Worm (Caenorhabditis elegans) whole organism, L4 larva: ENCODE measurements around the gene nhr-280.

Experiments used
- F26F4.8 ChIP-seq: fragments of 200-800 bp; sonication (Bioruptor generic); conservative IDR thresholded peaks from 2 replicates; pipeline ENCODE4 v1.3.6; 2022; ENCODE audit warnings: missing genetic modification characterization, missing compliant biosample characterization
- F44E2.7 ChIP-seq: fragments of 200-800 bp; sonication (Bioruptor generic); IDR thresholded peaks from 2 replicates; pipeline ENCODE4 v2.1.2; 2022; ENCODE audit warnings: missing genetic modification characterization, missing compliant biosample characterization
- F49E8.2 ChIP-seq: sonication (generic microtip); optimal IDR thresholded peaks from 2 replicates; lab custom pipeline; 2016; ENCODE audit warnings: missing compliant biosample characterization, mild to moderate bottlenecking, missing genetic modification characterization, borderline replicate concordance
- R02D3.7 ChIP-seq: fragments of 150-350 bp; sonication (generic microtip); optimal IDR thresholded peaks from 3 replicates; lab custom pipeline; 2014; ENCODE audit warnings: missing biosample characterization, missing genetic modification characterization
- ZK546.5 ChIP-seq, 2 experiments: sonication (generic microtip); optimal IDR thresholded peaks; 2 replicates each; lab custom pipeline; 2017; ENCODE audit warnings: missing biosample characterization in 2 of 2, missing genetic modification characterization in 2 of 2
- aha-1 ChIP-seq: fragments of 150-350 bp; peaks from one replicate; lab custom pipeline; 2014; ENCODE audit warnings: missing biosample characterization, missing genetic modification characterization
- aly-2 ChIP-seq: sonication (generic microtip); optimal IDR thresholded peaks from 2 replicates; lab custom pipeline; 2018; ENCODE audit warnings: missing biosample characterization, missing genetic modification characterization
- attf-4 ChIP-seq: sonication (generic microtip); optimal IDR thresholded peaks from 3 replicates; lab custom pipeline; 2017; ENCODE audit warnings: missing biosample characterization, missing genetic modification characterization
- ceh-28 ChIP-seq: fragments of 150-350 bp; optimal IDR thresholded peaks from 2 replicates; lab custom pipeline; 2014; ENCODE audit warnings: missing biosample characterization, missing genetic modification reagents, missing genetic modification characterization
- daf-16 ChIP-seq, 3 experiments: sonication (generic microtip); optimal IDR thresholded peaks; 2 replicates each; lab custom pipeline; 2016 to 2017; ENCODE audit warnings: missing genetic modification characterization in 3 of 3, missing genetic modification reagents in 3 of 3, mild to moderate bottlenecking in 2 of 3, missing compliant biosample characterization in 2 of 3, missing biosample characterization in 1 of 3, moderate library complexity in 1 of 3
- daf-8 ChIP-seq: fragments of 200-800 bp; sonication (Bioruptor generic); IDR thresholded peaks from 2 replicates; pipeline ENCODE4 v1.3.6; 2022; ENCODE audit warnings: missing genetic modification characterization, missing compliant biosample characterization
- dmd-6 ChIP-seq: fragments of 200-800 bp; sonication (Bioruptor generic); IDR thresholded peaks from 2 replicates; pipeline ENCODE4 v1.3.6; 2022; ENCODE audit warnings: missing genetic modification reagents, missing genetic modification characterization, missing compliant biosample characterization
- dmd-8 ChIP-seq: fragments of 200-800 bp; sonication (Bioruptor generic); IDR thresholded peaks from 2 replicates; pipeline ENCODE4 v1.3.6; 2022; ENCODE audit warnings: missing genetic modification characterization, missing compliant biosample characterization
- dpl-1 ChIP-seq: fragments of 150-350 bp; optimal IDR thresholded peaks from 2 replicates; lab custom pipeline; 2014; ENCODE audit warnings: missing biosample characterization, missing genetic modification reagents, missing genetic modification characterization
- dve-1 ChIP-seq: sonication (generic microtip); optimal IDR thresholded peaks from 2 replicates; lab custom pipeline; 2017; ENCODE audit warnings: antibody characterized with exemption, mild to moderate bottlenecking, missing genetic modification characterization, missing compliant biosample characterization; ENCODE audit not compliant: insufficient read depth
- egl-27 ChIP-seq: sonication (generic microtip); optimal IDR thresholded peaks from 3 replicates; lab custom pipeline; 2017; ENCODE audit warnings: missing biosample characterization, missing genetic modification reagents, missing genetic modification characterization
- hlh-11 ChIP-seq: fragments of 200-800 bp; sonication (Bioruptor generic); optimal IDR thresholded peaks from 2 replicates; lab custom pipeline; 2018; ENCODE audit warnings: mild to moderate bottlenecking, missing genetic modification characterization, missing compliant biosample characterization
- hmg-1.1 ChIP-seq: fragments of 200-800 bp; sonication (Bioruptor generic); IDR thresholded peaks from 2 replicates; pipeline ENCODE4 v1.3.6; 2022; ENCODE audit warnings: missing genetic modification reagents, missing genetic modification characterization, missing compliant biosample characterization
- lim-7 ChIP-seq: fragments of 200-800 bp; sonication (Bioruptor generic); IDR thresholded peaks from 2 replicates; pipeline ENCODE4 v1.3.6; 2022; ENCODE audit warnings: missing genetic modification characterization, missing compliant biosample characterization
- lin-1 ChIP-seq: fragments of 200-800 bp; sonication (Bioruptor generic); IDR thresholded peaks from 2 replicates; pipeline ENCODE4 v1.3.6; 2022; ENCODE audit warnings: missing genetic modification reagents, missing genetic modification characterization, missing compliant biosample characterization
- lin-39 ChIP-seq: fragments of 150-350 bp; optimal IDR thresholded peaks from 2 replicates; lab custom pipeline; 2014; ENCODE audit warnings: missing biosample characterization, missing genetic modification reagents, missing genetic modification characterization
- lsy-2 ChIP-seq, 2 experiments: fragments of 150-350 bp in 1 of 2; sonication (generic microtip) in 1 of 2; optimal IDR thresholded peaks; 2 replicates each; lab custom pipeline; 2014 to 2017; ENCODE audit warnings: missing biosample characterization in 2 of 2, missing genetic modification characterization in 2 of 2
- mdl-1 ChIP-seq, 2 experiments: fragments of 150-350 bp in 1 of 2; sonication (generic microtip) in 1 of 2; optimal IDR thresholded peaks; 2 replicates each; lab custom pipeline; 2014 to 2017; ENCODE audit warnings: missing biosample characterization in 2 of 2, missing genetic modification characterization in 2 of 2
- mdt-29 ChIP-seq: fragments of 200-800 bp; sonication (Bioruptor generic); IDR thresholded peaks from 2 replicates; pipeline ENCODE4 v1.3.6; 2022; ENCODE audit warnings: missing genetic modification reagents, missing genetic modification characterization, missing compliant biosample characterization
- mep-1 ChIP-seq: fragments of 150-350 bp; sonication (generic microtip); optimal IDR thresholded peaks from 3 replicates; lab custom pipeline; 2014; ENCODE audit warnings: missing biosample characterization, missing genetic modification characterization
- mes-2 ChIP-seq: sonication (generic microtip); optimal IDR thresholded peaks from 2 replicates; lab custom pipeline; 2016; ENCODE audit warnings: missing genotype, mild to moderate bottlenecking, missing genetic modification characterization, missing compliant biosample characterization; ENCODE audit not compliant: poor library complexity, severe bottlenecking
- mxl-3 ChIP-seq: fragments of 200-800 bp; sonication (Bioruptor generic); optimal IDR thresholded peaks from 2 replicates; lab custom pipeline; 2018; ENCODE audit warnings: mild to moderate bottlenecking, missing genetic modification characterization, missing compliant biosample characterization
- nhr-11 ChIP-seq: fragments of 150-350 bp; optimal IDR thresholded peaks from 2 replicates; lab custom pipeline; 2014; ENCODE audit warnings: missing biosample characterization, missing genetic modification characterization
- nhr-25 ChIP-seq: sonication (generic microtip); optimal IDR thresholded peaks from 2 replicates; lab custom pipeline; 2017; ENCODE audit warnings: missing genetic modification characterization, mild to moderate bottlenecking, missing compliant biosample characterization, antibody characterized with exemption, moderate library complexity, borderline replicate concordance; ENCODE audit not compliant: insufficient read depth
- nhr-42 ChIP-seq: fragments of 200-800 bp; sonication (Bioruptor generic); IDR thresholded peaks from 2 replicates; pipeline ENCODE4 v1.3.6; 2022; ENCODE audit warnings: missing genetic modification characterization, missing compliant biosample characterization
- nhr-6 ChIP-seq: fragments of 150-350 bp; optimal IDR thresholded peaks from 2 replicates; lab custom pipeline; 2014; ENCODE audit warnings: missing biosample characterization, missing genetic modification characterization
- nhr-76 ChIP-seq: fragments of 150-350 bp; optimal IDR thresholded peaks from 2 replicates; lab custom pipeline; 2014; ENCODE audit warnings: missing biosample characterization, missing genetic modification characterization
- pha-4 ChIP-seq, 2 experiments: fragments of 150-350 bp in 1 of 2; fragments of 200-800 bp in 1 of 2; sonication (Bioruptor generic) in 1 of 2; IDR thresholded peaks in 1 of 2; optimal IDR thresholded peaks in 1 of 2; 2 replicates each; pipeline versions ENCODE4 v1.3.6 to Lab custom; 2014 to 2022; ENCODE audit warnings: missing genetic modification characterization in 2 of 2, missing genetic modification reagents in 2 of 2, missing biosample characterization in 1 of 2, missing compliant biosample characterization in 1 of 2
- php-3 ChIP-seq: fragments of 200-800 bp; sonication (Bioruptor generic); IDR thresholded peaks from 2 replicates; pipeline ENCODE4 v1.3.6; 2022; ENCODE audit warnings: missing genetic modification reagents, missing genetic modification characterization, missing compliant biosample characterization
- pqm-1 ChIP-seq: sonication (generic microtip); optimal IDR thresholded peaks from 2 replicates; lab custom pipeline; 2017; ENCODE audit warnings: missing biosample characterization, missing genetic modification characterization
- rbr-2 ChIP-seq: sonication (generic microtip); optimal IDR thresholded peaks from 2 replicates; lab custom pipeline; 2016; ENCODE audit warnings: missing genotype, missing genetic modification characterization, missing compliant biosample characterization
- snpc-4 ChIP-seq: fragments of 150-350 bp; optimal IDR thresholded peaks from 2 replicates; lab custom pipeline; 2014; ENCODE audit warnings: missing biosample characterization, missing genetic modification characterization
- spr-1 ChIP-seq: sonication (generic microtip); optimal IDR thresholded peaks from 2 replicates; lab custom pipeline; 2016; ENCODE audit warnings: mild to moderate bottlenecking, missing genetic modification characterization, missing compliant biosample characterization
- unc-62 ChIP-seq, 3 experiments: fragments of 150-350 bp in 1 of 3; sonication (generic microtip); optimal IDR thresholded peaks in 2 of 3; peaks in 1 of 3; 1 replicate in 1 of 3; 2 replicates in 2 of 3; lab custom pipeline; 2014 to 2017; ENCODE audit warnings: missing biosample characterization in 3 of 3, missing genetic modification characterization in 3 of 3, missing genetic modification reagents in 3 of 3, missing genotype in 1 of 3
- zfp-3 ChIP-seq: fragments of 200-800 bp; sonication (Bioruptor generic); conservative IDR thresholded peaks from 2 replicates; pipeline ENCODE4 v1.3.6; 2022; ENCODE audit warnings: missing genetic modification reagents, missing genetic modification characterization, missing compliant biosample characterization
- zip-11 ChIP-seq: fragments of 200-800 bp; sonication (Bioruptor generic); IDR thresholded peaks from 2 replicates; pipeline ENCODE4 v1.3.6; 2022; ENCODE audit warnings: missing genetic modification characterization, missing compliant biosample characterization
- zip-2 ChIP-seq: fragments of 150-350 bp; optimal IDR thresholded peaks from 2 replicates; lab custom pipeline; 2014; ENCODE audit warnings: missing biosample characterization, missing genetic modification characterization

Gene nhr-280

DNA sequence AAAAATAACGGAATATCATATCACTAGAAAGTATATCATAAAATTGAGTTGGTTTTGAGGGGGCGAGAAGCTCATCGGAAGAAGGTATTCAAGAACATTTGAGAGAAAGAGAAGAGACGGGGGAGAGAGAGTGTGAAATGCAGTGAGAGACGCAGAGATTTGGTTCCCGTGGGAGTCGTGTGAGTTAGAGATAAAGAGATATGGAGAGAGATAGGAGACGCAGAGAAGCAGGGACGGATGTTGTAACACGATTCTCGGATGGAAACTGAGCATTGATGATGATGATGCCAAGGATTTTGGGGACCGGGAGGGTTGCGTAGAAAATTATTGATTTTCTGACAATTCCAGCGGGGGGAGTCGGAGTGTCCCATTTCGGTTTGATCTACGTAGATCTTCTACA is 34.4 kb downstream of the nhr-280 start (continued):
- TF ChIP-seq lim-7 (GFP tag; lab: Robert Waterston, UW) (no peak), pqm-1 (tag; lab: Kevin White, UChicago) (no peak), R02D3.7 (tag; lab: Kevin White, UChicago) (no peak), mes-2 (tag; lab: Kevin White, UChicago) (peak; percentile 41)

DNA sequence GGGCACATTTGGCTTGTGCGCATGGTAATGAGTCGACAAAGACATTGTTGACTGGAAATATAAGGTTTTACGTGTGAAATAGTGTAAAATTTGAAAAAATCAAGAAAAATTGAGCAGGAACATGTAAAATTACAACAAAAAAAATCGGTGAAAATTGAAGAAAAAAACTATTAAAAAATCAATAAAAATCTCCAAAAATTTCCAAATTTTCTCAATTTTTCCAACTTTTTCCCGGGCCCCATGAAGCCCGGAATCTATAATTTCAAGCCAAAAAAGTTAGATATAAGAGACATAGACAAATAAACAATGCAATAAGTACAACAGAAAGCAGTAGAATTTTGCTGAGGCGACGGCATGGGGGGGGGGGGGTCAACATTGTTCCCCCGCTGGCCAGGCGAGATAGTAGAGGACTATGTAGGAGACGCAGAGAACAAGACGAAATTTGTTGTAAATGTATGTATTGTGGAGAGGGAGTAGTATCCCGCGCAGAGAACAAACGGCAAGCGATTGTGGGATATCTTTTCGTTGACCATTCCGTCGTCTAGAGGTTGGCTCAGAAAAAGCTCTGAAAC is 35.7 kb downstream of the nhr-280 start, which contains the start of gene pat-4:
Gene pat-4 (minus strand): TSS at position 51 of the 572 bp plus-strand sequence.
- TF ChIP-seq dpl-1 (GFP tag; lab: Kevin White, UChicago) (no peak), mxl-3 (GFP tag; lab: Kevin White, UChicago) (peak; percentile 64), mdt-29 (GFP tag; lab: Robert Waterston, UW) (no peak), nhr-6 (tag; lab: Kevin White, UChicago) (peak; percentile 12), aha-1 (tag; lab: Kevin White, UChicago) (peak; percentile 16), rbr-2 (tag; lab: Kevin White, UChicago) (peak; percentile 2), hmg-1.1 (GFP tag; lab: Robert Waterston, UW) (peak; percentile 91), mes-2 (tag; lab: Kevin White, UChicago) (peak; percentile 33), spr-1 (tag; lab: Kevin White, UChicago) (no peak), unc-62 (GFP tag; optimal IDR thresholded peaks at IDR 0.05 in 1 of 2; lab: Kevin White, UChicago) (peak in 1 of 2 experiments; percentile 55), unc-62 (tag; optimal IDR thresholded peaks at IDR 0.05; lab: Kevin White, UChicago) (no peak), nhr-76 (tag; lab: Kevin White, UChicago) (no peak), lsy-2 (tag; optimal IDR thresholded peaks at IDR 0.05; lab: Kevin White, UChicago) (peak in 1 of 2 experiments; percentile 36), hlh-11 (tag; lab: Kevin White, UChicago) (peak; percentile 17), pha-4 (GFP tag; IDR thresholded peaks at IDR 0.05; lab: Robert Waterston, UW) (0 out of 2 replicates have a peak, but pooled peaks have one; percentile 31), pha-4 (tag; optimal IDR thresholded peaks at IDR 0.05; lab: Kevin White, UChicago) (no peak), dmd-8 (GFP tag; lab: Robert Waterston, UW) (0 out of 2 replicates have a peak, but pooled peaks have one; percentile 28), daf-16 (GFP tag; optimal IDR thresholded peaks at IDR 0.05; lab: Kevin White, UChicago) (no peak), daf-16 (tag; optimal IDR thresholded peaks at IDR 0.05; lab: Kevin White, UChicago) (peak; percentile 21), dve-1 (tag; lab: Kevin White, UChicago) (peak; percentile 22), mdl-1 (tag; optimal IDR thresholded peaks at IDR 0.05; lab: Kevin White, UChicago) (peak in 1 of 2 experiments; percentile 39), F44E2.7 (no peak), mep-1 (tag; lab: Kevin White, UChicago) (peak; percentile 42)

DNA sequence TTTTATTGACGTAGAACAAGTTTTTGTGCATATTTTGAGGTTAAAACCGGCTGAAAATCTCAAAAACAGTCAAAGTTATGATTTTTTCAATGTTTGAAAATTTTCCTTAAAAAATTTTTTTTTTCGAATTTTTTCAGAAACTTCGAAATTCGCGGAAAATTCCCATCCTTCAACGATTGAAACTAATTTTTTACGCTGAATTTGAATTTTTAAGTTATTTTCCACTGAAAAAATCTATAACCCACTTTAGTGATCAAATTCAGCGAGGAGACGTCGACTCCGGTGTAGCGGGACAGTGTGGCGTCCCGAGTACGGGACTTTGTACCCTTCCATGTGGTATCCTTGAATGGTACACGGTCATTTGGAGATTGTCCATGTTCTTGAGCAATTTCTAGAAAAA is 38.3 kb downstream of the nhr-280 start:
- TF ChIP-seq zip-2 (no peak), spr-1 (tag; lab: Kevin White, UChicago) (no peak), F26F4.8 (GFP tag; lab: Robert Waterston, UW) (no peak), F49E8.2 (tag; lab: Kevin White, UChicago) (no peak), snpc-4 (tag; lab: Kevin White, UChicago) (no peak), attf-4 (tag; lab: Kevin White, UChicago) (no peak)

DNA sequence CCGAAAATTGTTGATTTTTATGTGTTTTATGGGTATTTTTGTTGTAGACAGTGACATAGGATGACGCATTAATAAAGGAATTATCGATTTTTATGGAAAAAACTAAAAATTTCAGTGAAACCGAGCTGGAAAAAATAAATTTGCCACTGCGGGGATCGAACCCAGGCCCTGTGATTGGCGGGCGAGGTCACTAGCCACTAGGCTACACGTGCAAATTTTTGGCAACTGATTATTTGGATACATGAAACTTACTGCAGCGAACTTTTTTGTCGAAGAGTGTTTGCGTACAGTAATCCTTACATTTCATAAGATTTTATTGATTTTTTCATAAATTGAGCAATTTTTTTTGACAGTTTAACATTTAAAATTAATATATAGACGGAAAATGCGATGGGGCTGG is 41.4 kb downstream of the nhr-280 start:
- TF ChIP-seq nhr-11 (tag; lab: Kevin White, UChicago) (no peak), mxl-3 (GFP tag; lab: Kevin White, UChicago) (no peak), zip-11 (GFP tag; lab: Robert Waterston, UW) (no peak), mep-1 (tag; lab: Kevin White, UChicago) (peak; percentile 69), lin-1 (GFP tag; lab: Robert Waterston, UW) (peak; percentile 47; the same call in 1 of the 2 replicates), zfp-3 (GFP tag; lab: Robert Waterston, UW) (peak; percentile 51; the same call in 1 of the 2 replicates), egl-27 (tag; lab: Kevin White, UChicago) (no peak), mes-2 (tag; lab: Kevin White, UChicago) (peak; percentile 72), php-3 (peak; percentile 46; the same call in 1 of the 2 replicates), ZK546.5 (tag; optimal IDR thresholded peaks at IDR 0.05; lab: Kevin White, UChicago) (no peak), lin-39 (tag; lab: Kevin White, UChicago) (no peak), nhr-42 (GFP tag; lab: Robert Waterston, UW) (0 out of 2 replicates have a peak, but pooled peaks have one; percentile 47), dmd-6 (GFP tag; lab: Robert Waterston, UW) (peak; percentile 40), daf-8 (GFP tag; lab: Robert Waterston, UW) (no peak), lsy-2 (tag; optimal IDR thresholded peaks at IDR 0.05; lab: Kevin White, UChicago) (peak in 1 of 2 experiments; percentile 68), aly-2 (tag; lab: Kevin White, UChicago) (no peak), ceh-28 (tag; lab: Kevin White, UChicago) (peak; percentile 24), lim-7 (GFP tag; lab: Robert Waterston, UW) (peak; percentile 81), snpc-4 (tag; lab: Kevin White, UChicago) (no peak), nhr-25 (tag; lab: Kevin White, UChicago) (no peak)
